Fruit fly (Drosophila melanogaster) whole organism, embryonic: ENCODE results near the gene mahe.
A peak's percentile ranks its signal among the peaks of the same experiment; 100 is the strongest.

Source experiments
- CG10321 ChIP-seq: fragments of 200-800 bp; sonication (Bioruptor generic); IDR thresholded peaks from 2 replicates; pipeline ENCODE4 v1.3.6; 2022; ENCODE audit warnings: missing biosample characterization, missing genetic modification characterization
- CG12942 ChIP-seq: fragments of 200-800 bp; sonication (Bioruptor generic); optimal IDR thresholded peaks from 3 replicates; lab custom pipeline; 2016; ENCODE audit warnings: missing biosample characterization, missing genetic modification characterization
- CG14965 ChIP-seq: fragments of 200-800 bp; sonication (Bioruptor generic); optimal IDR thresholded peaks from 2 replicates; lab custom pipeline; 2016; ENCODE audit warnings: missing biosample characterization, missing genetic modification characterization, borderline replicate concordance
- CG15269 ChIP-seq: fragments of 200-800 bp; sonication (Bioruptor generic); optimal IDR thresholded peaks from 2 replicates; lab custom pipeline; 2018; ENCODE audit warnings: missing biosample characterization, mild to moderate bottlenecking, missing genetic modification characterization, moderate library complexity
- CG15479 ChIP-seq: fragments of 200-800 bp; sonication (Bioruptor generic); optimal IDR thresholded peaks from 3 replicates; lab custom pipeline; 2019; ENCODE audit warnings: missing biosample characterization, mild to moderate bottlenecking, missing genetic modification characterization, moderate library complexity
- CG15601 ChIP-seq: fragments of 200-800 bp; sonication (Bioruptor generic); optimal IDR thresholded peaks from 3 replicates; lab custom pipeline; 2019; ENCODE audit warnings: missing biosample characterization, mild to moderate bottlenecking, missing genetic modification characterization, moderate library complexity
- CG1647 ChIP-seq: fragments of 200-800 bp; sonication (Bioruptor generic); optimal IDR thresholded peaks from 3 replicates; lab custom pipeline; 2016; ENCODE audit warnings: missing biosample characterization, missing genetic modification characterization
- CG17568 ChIP-seq: fragments of 200-800 bp; sonication (Bioruptor generic); optimal IDR thresholded peaks from 2 replicates; lab custom pipeline; 2018; ENCODE audit warnings: missing biosample characterization, mild to moderate bottlenecking, missing genetic modification characterization, moderate library complexity
- CG1832 ChIP-seq: fragments of 200-800 bp; sonication (Bioruptor generic); optimal IDR thresholded peaks from 2 replicates; lab custom pipeline; 2017; ENCODE audit warnings: missing biosample characterization, mild to moderate bottlenecking, missing genetic modification characterization, inconsistent platforms
- CG2889 ChIP-seq: fragments of 200-800 bp; sonication (Bioruptor generic); IDR thresholded peaks from 3 replicates; pipeline ENCODE4 v1.3.6; 2022; ENCODE audit warnings: missing biosample characterization, missing genetic modification characterization
- CG31388 ChIP-seq: fragments of 200-800 bp; sonication (Bioruptor generic); optimal IDR thresholded peaks from 2 replicates; lab custom pipeline; 2016; ENCODE audit warnings: missing biosample characterization, missing genetic modification characterization
- CG31441 ChIP-seq: fragments of 200-800 bp; sonication (Bioruptor generic); IDR thresholded peaks from 2 replicates; pipeline ENCODE4 v1.3.6; 2022; ENCODE audit warnings: missing biosample characterization, missing genetic modification characterization
- CG32767 ChIP-seq: fragments of 200-800 bp; sonication (Bioruptor generic); IDR thresholded peaks from 2 replicates; pipeline ENCODE4 v1.3.6; 2022; ENCODE audit warnings: missing biosample characterization, missing genetic modification characterization
- CG3407 ChIP-seq: fragments of 200-800 bp; sonication (Bioruptor generic); optimal IDR thresholded peaks from 2 replicates; lab custom pipeline; 2018; ENCODE audit warnings: missing biosample characterization, mild to moderate bottlenecking, missing genetic modification characterization
- CG34224 ChIP-seq: fragments of 200-800 bp; sonication (Bioruptor generic); IDR thresholded peaks from 3 replicates; pipeline ENCODE4 v1.3.6; 2022; ENCODE audit warnings: missing biosample characterization, missing genetic modification characterization; ENCODE audit not compliant: partially characterized antibody
- CG43689 ChIP-seq: fragments of 200-800 bp; sonication (Bioruptor generic); IDR thresholded peaks from 2 replicates; pipeline ENCODE4 v1.3.6; 2022; ENCODE audit warnings: missing biosample characterization, missing genetic modification characterization
- CG4424 ChIP-seq: fragments of 200-800 bp; sonication (Bioruptor generic); optimal IDR thresholded peaks from 3 replicates; lab custom pipeline; 2016; ENCODE audit warnings: missing biosample characterization, missing genetic modification characterization
- CG7357 ChIP-seq: fragments of 200-800 bp; sonication (Bioruptor generic); IDR thresholded peaks from 3 replicates; pipeline ENCODE4 v1.3.6; 2022; ENCODE audit warnings: missing biosample characterization, missing genetic modification characterization
- CG7372 ChIP-seq: fragments of 200-800 bp; sonication (Bioruptor generic); IDR thresholded peaks from 2 replicates; pipeline ENCODE4 v1.3.6; 2022; ENCODE audit warnings: missing biosample characterization, missing genetic modification characterization
- CG7556 ChIP-seq: fragments of 200-800 bp; sonication (Bioruptor generic); optimal IDR thresholded peaks from 2 replicates; lab custom pipeline; 2017; ENCODE audit warnings: missing biosample characterization, mild to moderate bottlenecking, missing genetic modification characterization
- CG9817 ChIP-seq: fragments of 200-800 bp; sonication (Bioruptor generic); optimal IDR thresholded peaks from 2 replicates; lab custom pipeline; 2018; ENCODE audit warnings: missing biosample characterization, mild to moderate bottlenecking, missing genetic modification characterization, moderate library complexity
- Dfd ChIP-seq, 2 experiments: fragments of >200 bp; optimal IDR thresholded peaks; 2 replicates each; lab custom pipeline; 2017; ENCODE audit warnings: missing biosample characterization in 2 of 2, missing genetic modification characterization in 2 of 2
- H2.0 ChIP-seq: fragments of 200-800 bp; sonication (Bioruptor generic); IDR thresholded peaks from 2 replicates; pipeline ENCODE4 v1.3.6; 2022; ENCODE audit warnings: missing biosample characterization, missing genetic modification characterization
- Hsf ChIP-seq: fragments of 200-800 bp; sonication (Bioruptor generic); optimal IDR thresholded peaks from 3 replicates; lab custom pipeline; 2016; ENCODE audit warnings: missing biosample characterization, missing genetic modification characterization
- Sox100B ChIP-seq: fragments of 200-800 bp; sonication (Bioruptor generic); optimal IDR thresholded peaks from 3 replicates; lab custom pipeline; 2018; ENCODE audit warnings: missing biosample characterization, mild to moderate bottlenecking, missing genetic modification characterization
- Sry-β ChIP-seq: fragments of 200-800 bp; sonication (Bioruptor generic); optimal IDR thresholded peaks from 2 replicates; lab custom pipeline; 2018; ENCODE audit warnings: missing biosample characterization, mild to moderate bottlenecking, missing genetic modification characterization, moderate library complexity
- Trl ChIP-seq, 3 experiments: fragments of >200 bp in 2 of 3; fragments of 200-800 bp in 1 of 3; sonication (Bioruptor generic) in 1 of 3; optimal IDR thresholded peaks; 2 replicates in 1 of 3; 3 replicates in 2 of 3; lab custom pipeline; 2016 to 2017; ENCODE audit warnings: missing biosample characterization in 1 of 3, missing genetic modification characterization in 1 of 3
- Vsx1 ChIP-seq: fragments of 200-800 bp; sonication (Bioruptor generic); optimal IDR thresholded peaks from 2 replicates; lab custom pipeline; 2017; ENCODE audit warnings: missing biosample characterization, mild to moderate bottlenecking, missing genetic modification characterization, missing genetic modification reagents
- Xbp1 ChIP-seq: fragments of 200-800 bp; sonication (Bioruptor generic); optimal IDR thresholded peaks from 3 replicates; lab custom pipeline; 2016; ENCODE audit warnings: missing biosample characterization, mild to moderate bottlenecking, missing genetic modification characterization
- ab ChIP-seq: fragments of 200-800 bp; sonication (Bioruptor generic); optimal IDR thresholded peaks from 2 replicates; lab custom pipeline; 2016; ENCODE audit warnings: missing biosample characterization, missing genetic modification characterization
- az2 ChIP-seq: fragments of 200-800 bp; sonication (Bioruptor generic); optimal IDR thresholded peaks from 3 replicates; lab custom pipeline; 2016; ENCODE audit warnings: missing biosample characterization, missing genetic modification characterization
- cas ChIP-seq: fragments of 200-800 bp; sonication (Bioruptor generic); IDR thresholded peaks from 2 replicates; pipeline ENCODE4 v1.3.6; 2022; ENCODE audit warnings: missing biosample characterization, missing genetic modification characterization
- ci ChIP-seq: fragments of 200-800 bp; sonication (Bioruptor generic); IDR thresholded peaks from 3 replicates; pipeline ENCODE4 v1.3.6; 2022; ENCODE audit warnings: missing biosample characterization, missing genetic modification characterization
- crol ChIP-seq: fragments of 200-800 bp; sonication (Bioruptor generic); IDR thresholded peaks from 2 replicates; pipeline ENCODE4 v1.3.6; 2022; ENCODE audit warnings: missing biosample characterization, missing genetic modification characterization
- disco-r ChIP-seq: fragments of 200-800 bp; sonication (Bioruptor generic); optimal IDR thresholded peaks from 2 replicates; lab custom pipeline; 2016; ENCODE audit warnings: missing biosample characterization, missing genetic modification characterization
- dm ChIP-seq: fragments of 200-800 bp; sonication (Bioruptor generic); optimal IDR thresholded peaks from 3 replicates; lab custom pipeline; 2016; ENCODE audit warnings: missing biosample characterization, missing genetic modification characterization
- inv ChIP-seq: fragments of 200-800 bp; sonication (Bioruptor generic); IDR thresholded peaks from 2 replicates; pipeline ENCODE4 v1.3.6; 2022; ENCODE audit warnings: missing biosample characterization, missing genetic modification characterization; ENCODE audit not compliant: partially characterized antibody
- jing ChIP-seq: fragments of 200-800 bp; sonication (Bioruptor generic); optimal IDR thresholded peaks from 2 replicates; lab custom pipeline; 2018; ENCODE audit warnings: missing biosample characterization, mild to moderate bottlenecking, missing genetic modification characterization
- klu ChIP-seq: fragments of 200-800 bp; sonication (Bioruptor generic); IDR thresholded peaks from 2 replicates; pipeline ENCODE4 v1.3.6; 2022; ENCODE audit warnings: missing biosample characterization, missing genetic modification characterization
- lab ChIP-seq: fragments of 200-800 bp; sonication (Bioruptor generic); optimal IDR thresholded peaks from 3 replicates; lab custom pipeline; 2017; ENCODE audit warnings: missing biosample characterization, missing genetic modification characterization, mild to moderate bottlenecking, moderate library complexity, missing genetic modification reagents
- lbe ChIP-seq: fragments of 200-800 bp; sonication (Bioruptor generic); optimal IDR thresholded peaks from 2 replicates; lab custom pipeline; 2016; ENCODE audit warnings: missing biosample characterization, mild to moderate bottlenecking, missing genetic modification characterization
- mld ChIP-seq: fragments of 200-800 bp; sonication (Bioruptor generic); IDR thresholded peaks from 3 replicates; pipeline ENCODE4 v1.3.6; 2022; ENCODE audit warnings: missing biosample characterization, missing genetic modification characterization; ENCODE audit not compliant: partially characterized antibody
- nom ChIP-seq: fragments of 200-800 bp; sonication (Bioruptor generic); optimal IDR thresholded peaks from 2 replicates; lab custom pipeline; 2017; ENCODE audit warnings: missing biosample characterization, missing genetic modification characterization, mild to moderate bottlenecking, moderate library complexity, missing genetic modification reagents
- pho ChIP-seq: fragments of 200-800 bp; sonication (Bioruptor generic); optimal IDR thresholded peaks from 2 replicates; lab custom pipeline; 2016; ENCODE audit warnings: missing biosample characterization, missing genetic modification characterization
- pros ChIP-seq: fragments of 200-800 bp; sonication (Bioruptor generic); optimal IDR thresholded peaks from 3 replicates; lab custom pipeline; 2019; ENCODE audit warnings: missing biosample characterization, mild to moderate bottlenecking, missing genetic modification characterization, moderate library complexity
- sc ChIP-seq, 3 experiments: fragments of >200 bp in 2 of 3; fragments of 200-800 bp in 1 of 3; sonication (Bioruptor generic) in 1 of 3; optimal IDR thresholded peaks; 2 replicates in 2 of 3; 3 replicates in 1 of 3; lab custom pipeline; 2017; ENCODE audit warnings: mild to moderate bottlenecking in 1 of 3, missing biosample characterization in 1 of 3, missing genetic modification characterization in 1 of 3, missing genetic modification reagents in 1 of 3
- ssp ChIP-seq: fragments of 200-800 bp; sonication (Bioruptor generic); IDR thresholded peaks from 2 replicates; pipeline ENCODE4 v1.3.6; 2022; ENCODE audit warnings: missing biosample characterization, missing genetic modification characterization
- tgo ChIP-seq: fragments of 200-800 bp; sonication (Bioruptor generic); IDR thresholded peaks from 3 replicates; pipeline ENCODE4 v1.3.6; 2022; ENCODE audit warnings: missing biosample characterization, missing genetic modification characterization
- unc-4 ChIP-seq: fragments of 200-800 bp; sonication (Bioruptor generic); IDR thresholded peaks from 2 replicates; pipeline ENCODE4 v1.3.6; 2022; ENCODE audit warnings: missing biosample characterization, missing genetic modification characterization; ENCODE audit not compliant: partially characterized antibody
- vnd ChIP-seq: fragments of 200-800 bp; sonication (Bioruptor generic); IDR thresholded peaks from 3 replicates; pipeline ENCODE4 v1.3.6; 2022; ENCODE audit warnings: missing biosample characterization, missing genetic modification characterization; ENCODE audit not compliant: partially characterized antibody
- yki ChIP-seq: fragments of >200 bp; optimal IDR thresholded peaks from 3 replicates; lab custom pipeline; 2018

mahe gene

DNA sequence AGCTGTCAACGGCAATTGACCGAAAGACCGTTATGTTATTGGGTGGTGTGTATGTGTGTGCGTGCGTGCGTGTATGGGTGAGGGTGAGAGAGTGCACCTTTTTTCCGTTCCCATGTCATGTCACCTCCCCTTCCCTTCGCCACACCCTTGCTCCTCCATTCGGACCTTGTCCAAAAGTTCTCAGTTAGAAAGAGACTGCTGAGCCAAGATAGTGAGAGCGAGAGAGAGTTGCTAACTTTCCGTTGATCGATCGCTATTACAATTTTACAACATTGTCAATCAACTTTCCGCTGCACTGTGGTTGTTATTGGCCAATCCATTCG, 7.3 kb upstream of the mahe start (continued):
- TF ChIP-seq yki (lab: Kevin White, UChicago) (no peak), dm (GFP tag; lab: Kevin White, UChicago) (no peak), tgo (GFP tag; lab: Robert Waterston, UW) (no peak), CG43689 (no peak), CG32767 (GFP tag; lab: Robert Waterston, UW) (peak; percentile 4; the same call in 1 of the 2 replicates), disco-r (no peak), cas (no peak), crol (peak; percentile 87), CG14965 (no peak), CG4424 (GFP tag; lab: Kevin White, UChicago) (no peak), CG9817 (tag; lab: Kevin White, UChicago) (no peak), CG10321 (GFP tag; lab: Robert Waterston, UW) (no peak), CG7556 (GFP tag; lab: Kevin White, UChicago) (peak; percentile 72), Dfd (GFP tag; optimal IDR thresholded peaks at IDR 0.05; lab: Kevin White, UChicago) (no peak), ab (no peak), CG15601 (tag; lab: Kevin White, UChicago) (peak; percentile 63), lbe (no peak), Hsf (no peak), CG12942 (no peak), unc-4 (GFP tag; lab: Robert Waterston, UW) (no peak), CG34224 (GFP tag; lab: Robert Waterston, UW) (no peak), inv (GFP tag; lab: Robert Waterston, UW) (no peak), Sry-β (GFP tag; lab: Kevin White, UChicago) (no peak), CG7357 (no peak), jing (GFP tag; lab: Kevin White, UChicago) (no peak), vnd (GFP tag; lab: Robert Waterston, UW) (no peak), az2 (no peak), CG3407 (no peak), pho (GFP tag; lab: Kevin White, UChicago) (no peak), CG17568 (GFP tag; lab: Kevin White, UChicago) (no peak), Sox100B (GFP tag; lab: Kevin White, UChicago) (peak; percentile 26), CG1647 (GFP tag; lab: Kevin White, UChicago) (no peak), Trl (optimal IDR thresholded peaks at IDR 0.05; lab: Kevin White, UChicago) (peak; percentile 16), Trl (GFP tag; optimal IDR thresholded peaks at IDR 0.05; lab: Kevin White, UChicago) (no peak), Vsx1 (GFP tag; lab: Kevin White, UChicago) (no peak), CG15479 (GFP tag; lab: Kevin White, UChicago) (no peak), CG31441 (GFP tag; lab: Robert Waterston, UW) (no peak), pros (GFP tag; lab: Kevin White, UChicago) (peak; percentile 25), CG15269 (tag; lab: Kevin White, UChicago) (no peak), CG31388 (GFP tag; lab: Kevin White, UChicago) (no peak), sc (optimal IDR thresholded peaks at IDR 0.05; lab: Kevin White, UChicago) (no peak), sc (GFP tag; optimal IDR thresholded peaks at IDR 0.05; lab: Kevin White, UChicago) (peak; percentile 3), CG2889 (GFP tag; lab: Robert Waterston, UW) (no peak), ci (no peak), H2.0 (no peak), nom (no peak), mld (GFP tag; lab: Robert Waterston, UW) (no peak), klu (GFP tag; lab: Robert Waterston, UW) (0 out of 2 replicates have a peak, but pooled peaks have one; percentile 3), CG1832 (GFP tag; lab: Kevin White, UChicago) (no peak), lab (no peak), CG7372 (GFP tag; lab: Robert Waterston, UW) (no peak), Xbp1 (GFP tag; lab: Kevin White, UChicago) (no peak), ssp (GFP tag; lab: Robert Waterston, UW) (0 out of 2 replicates have a peak, but pooled peaks have one; percentile 1)
